Fruit fly (Drosophila melanogaster): ENCODE data around the gene Jhbp4.

DNA sequence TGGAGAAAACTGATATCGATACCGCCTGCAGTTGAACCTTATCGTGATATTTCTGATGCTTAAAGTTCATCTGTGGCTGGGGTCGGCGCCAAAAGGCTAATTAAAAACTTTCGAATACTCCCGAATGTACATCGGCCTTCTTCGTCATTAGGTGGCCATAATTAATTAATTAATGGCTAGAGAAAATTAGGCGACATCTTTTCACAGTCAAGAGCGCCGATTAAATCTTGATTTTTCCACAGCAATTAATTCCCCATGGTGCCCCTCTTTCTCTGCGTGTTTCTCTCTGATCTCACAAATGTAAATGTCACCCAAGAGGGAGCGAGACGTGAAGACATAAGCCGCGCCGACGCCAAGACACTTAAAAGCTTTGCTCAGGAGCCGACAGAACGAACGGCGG, 12.9 kb upstream of the Jhbp4 start:
- TF ChIP-seq CTCF (optimal IDR thresholded peaks at IDR 0.05) (no peak), CG8478 (optimal IDR thresholded peaks at IDR 0.05) (no peak)
